Fruit fly (Drosophila melanogaster) whole organism, embryonic: ENCODE data around the gene CG15764.

Experiments
- Atf-2 ChIP-seq: fragments of 200-800 bp; sonication (Bioruptor generic); optimal IDR thresholded peaks from 2 replicates; lab custom pipeline; 2016; ENCODE audit warnings: missing biosample characterization, missing genetic modification characterization
- Atf3 ChIP-seq: fragments of 200-800 bp; sonication (Bioruptor generic); optimal IDR thresholded peaks from 3 replicates; lab custom pipeline; 2016; ENCODE audit warnings: missing biosample characterization, missing genetic modification characterization
- B-H1 ChIP-seq: fragments of 200-800 bp; sonication (Bioruptor generic); IDR thresholded peaks from 3 replicates; pipeline ENCODE4 v1.3.6; 2022; ENCODE audit warnings: missing biosample characterization, missing genetic modification characterization
- CG10565 ChIP-seq: fragments of 200-800 bp; sonication (Bioruptor generic); optimal IDR thresholded peaks from 3 replicates; lab custom pipeline; 2016; ENCODE audit warnings: missing biosample characterization, mild to moderate bottlenecking, missing genetic modification characterization
- CG10959 ChIP-seq: fragments of 200-800 bp; sonication (Bioruptor generic); IDR thresholded peaks from 2 replicates; pipeline ENCODE4 v1.3.6; 2022; ENCODE audit warnings: missing biosample characterization, missing genetic modification characterization
- CG11247 ChIP-seq: fragments of 200-800 bp; sonication (Bioruptor generic); IDR thresholded peaks from 2 replicates; pipeline ENCODE4 v1.3.6; 2022; ENCODE audit warnings: missing biosample characterization, missing genetic modification characterization
- CG12769 ChIP-seq: fragments of 200-800 bp; sonication (Bioruptor generic); optimal IDR thresholded peaks from 2 replicates; lab custom pipeline; 2019; ENCODE audit warnings: missing biosample characterization, mild to moderate bottlenecking, missing genetic modification characterization, moderate library complexity
- CG13296 ChIP-seq: fragments of 200-800 bp; sonication (Bioruptor generic); optimal IDR thresholded peaks from 3 replicates; lab custom pipeline; 2018; ENCODE audit warnings: missing biosample characterization, mild to moderate bottlenecking, missing genetic modification characterization
- CG14014 ChIP-seq: fragments of 200-800 bp; sonication (Bioruptor generic); IDR thresholded peaks from 2 replicates; pipeline ENCODE4 v1.3.6; 2022; ENCODE audit warnings: missing biosample characterization, missing genetic modification characterization
- CG14710 ChIP-seq: fragments of 200-800 bp; sonication (Bioruptor generic); optimal IDR thresholded peaks from 3 replicates; lab custom pipeline; 2019; ENCODE audit warnings: missing biosample characterization, mild to moderate bottlenecking, missing genetic modification characterization, moderate library complexity
- CG15601 ChIP-seq: fragments of 200-800 bp; sonication (Bioruptor generic); optimal IDR thresholded peaks from 3 replicates; lab custom pipeline; 2019; ENCODE audit warnings: missing biosample characterization, mild to moderate bottlenecking, missing genetic modification characterization, moderate library complexity
- CG17359 ChIP-seq: fragments of 200-800 bp; sonication (Bioruptor generic); optimal IDR thresholded peaks from 3 replicates; lab custom pipeline; 2018; ENCODE audit warnings: missing biosample characterization, mild to moderate bottlenecking, missing genetic modification characterization, moderate library complexity
- CG17802 ChIP-seq: fragments of 200-800 bp; sonication (Bioruptor generic); optimal IDR thresholded peaks from 2 replicates; lab custom pipeline; 2018; ENCODE audit warnings: missing biosample characterization, mild to moderate bottlenecking, missing genetic modification characterization, moderate library complexity
- CG18599 ChIP-seq: fragments of 200-800 bp; sonication (Bioruptor generic); optimal IDR thresholded peaks from 3 replicates; lab custom pipeline; 2017; ENCODE audit warnings: missing biosample characterization, missing genetic modification characterization, mild to moderate bottlenecking, moderate library complexity, missing genetic modification reagents
- CG2116 ChIP-seq: fragments of 200-800 bp; sonication (Bioruptor generic); optimal IDR thresholded peaks from 3 replicates; lab custom pipeline; 2018; ENCODE audit warnings: missing biosample characterization, mild to moderate bottlenecking, missing genetic modification characterization
- CG2712 ChIP-seq: fragments of 200-800 bp; optimal IDR thresholded peaks from 3 replicates; lab custom pipeline; 2019; ENCODE audit warnings: missing biosample characterization, mild to moderate bottlenecking, missing genetic modification characterization, moderate library complexity
- CG2889 ChIP-seq: fragments of 200-800 bp; sonication (Bioruptor generic); IDR thresholded peaks from 3 replicates; pipeline ENCODE4 v1.3.6; 2022; ENCODE audit warnings: missing biosample characterization, missing genetic modification characterization
- CG30431 ChIP-seq: fragments of 200-800 bp; sonication (Bioruptor generic); optimal IDR thresholded peaks from 2 replicates; lab custom pipeline; 2017; ENCODE audit warnings: missing biosample characterization, missing genetic modification characterization
- CG34224 ChIP-seq: fragments of 200-800 bp; sonication (Bioruptor generic); IDR thresholded peaks from 3 replicates; pipeline ENCODE4 v1.3.6; 2022; ENCODE audit warnings: missing biosample characterization, missing genetic modification characterization; ENCODE audit not compliant: partially characterized antibody
- CG34376 ChIP-seq: fragments of 200-800 bp; sonication (Bioruptor generic); optimal IDR thresholded peaks from 2 replicates; lab custom pipeline; 2018; ENCODE audit warnings: missing biosample characterization, mild to moderate bottlenecking, missing genetic modification characterization
- CG5180 ChIP-seq: fragments of 200-800 bp; sonication (Bioruptor generic); optimal IDR thresholded peaks from 3 replicates; lab custom pipeline; 2017; ENCODE audit warnings: missing biosample characterization, missing genetic modification characterization, mild to moderate bottlenecking, moderate library complexity, missing genetic modification reagents
- CG7556 ChIP-seq: fragments of 200-800 bp; sonication (Bioruptor generic); optimal IDR thresholded peaks from 2 replicates; lab custom pipeline; 2017; ENCODE audit warnings: missing biosample characterization, mild to moderate bottlenecking, missing genetic modification characterization
- D19B ChIP-seq: fragments of 200-800 bp; sonication (Bioruptor generic); optimal IDR thresholded peaks from 2 replicates; lab custom pipeline; 2017; ENCODE audit warnings: missing biosample characterization, mild to moderate bottlenecking, missing genetic modification characterization
- Dfd ChIP-seq, 2 experiments: fragments of >200 bp; optimal IDR thresholded peaks; 2 replicates each; lab custom pipeline; 2017; ENCODE audit warnings: missing biosample characterization in 2 of 2, missing genetic modification characterization in 2 of 2
- Dip2 ChIP-seq: fragments of 200-800 bp; sonication (Bioruptor generic); IDR thresholded peaks from 2 replicates; pipeline ENCODE4 v1.3.6; 2022; ENCODE audit warnings: missing biosample characterization, missing genetic modification characterization
- E2f1 ChIP-seq: fragments of 200-800 bp; sonication (Bioruptor generic); IDR thresholded peaks from 2 replicates; pipeline ENCODE4 v1.3.6; 2022; ENCODE audit warnings: missing biosample characterization, missing genetic modification characterization
- H15 ChIP-seq: fragments of 200-800 bp; sonication (Bioruptor generic); IDR thresholded peaks from 3 replicates; pipeline ENCODE4 v1.3.6; 2022; ENCODE audit warnings: missing biosample characterization, missing genetic modification characterization
- HLH54F ChIP-seq: fragments of 200-800 bp; sonication (Bioruptor generic); optimal IDR thresholded peaks from 3 replicates; lab custom pipeline; 2016; ENCODE audit warnings: missing biosample characterization, missing genetic modification characterization
- Nf-YB ChIP-seq: fragments of 200-800 bp; sonication (Bioruptor generic); optimal IDR thresholded peaks from 3 replicates; lab custom pipeline; 2019; ENCODE audit warnings: missing biosample characterization, mild to moderate bottlenecking, missing genetic modification characterization, moderate library complexity
- Nf-YC ChIP-seq: fragments of 200-800 bp; optimal IDR thresholded peaks from 3 replicates; lab custom pipeline; 2019; ENCODE audit warnings: missing biosample characterization, mild to moderate bottlenecking, missing genetic modification characterization, moderate library complexity
- NfI ChIP-seq: fragments of 200-800 bp; sonication (Bioruptor generic); optimal IDR thresholded peaks from 3 replicates; lab custom pipeline; 2018; ENCODE audit warnings: missing biosample characterization, mild to moderate bottlenecking, missing genetic modification characterization, moderate library complexity
- Trl ChIP-seq, 3 experiments: fragments of >200 bp in 2 of 3; fragments of 200-800 bp in 1 of 3; sonication (Bioruptor generic) in 1 of 3; optimal IDR thresholded peaks; 2 replicates in 1 of 3; 3 replicates in 2 of 3; lab custom pipeline; 2016 to 2017; ENCODE audit warnings: missing biosample characterization in 1 of 3, missing genetic modification characterization in 1 of 3
- Vsx1 ChIP-seq: fragments of 200-800 bp; sonication (Bioruptor generic); optimal IDR thresholded peaks from 2 replicates; lab custom pipeline; 2017; ENCODE audit warnings: missing biosample characterization, mild to moderate bottlenecking, missing genetic modification characterization, missing genetic modification reagents
- ab ChIP-seq: fragments of 200-800 bp; sonication (Bioruptor generic); optimal IDR thresholded peaks from 2 replicates; lab custom pipeline; 2016; ENCODE audit warnings: missing biosample characterization, missing genetic modification characterization
- corto ChIP-seq: fragments of 200-800 bp; sonication (Bioruptor generic); optimal IDR thresholded peaks from 2 replicates; lab custom pipeline; 2016; ENCODE audit warnings: missing biosample characterization, mild to moderate bottlenecking, missing genetic modification characterization, moderate library complexity
- dan ChIP-seq: fragments of 200-800 bp; sonication (Bioruptor generic); IDR thresholded peaks from 2 replicates; pipeline ENCODE4 v1.3.6; 2022; ENCODE audit warnings: missing biosample characterization, missing genetic modification characterization
- eve ChIP-seq, 2 experiments: fragments of >200 bp; optimal IDR thresholded peaks; 2 replicates each; lab custom pipeline; 2017; ENCODE audit warnings: missing biosample characterization in 2 of 2, missing genetic modification characterization in 2 of 2
- hb ChIP-seq: fragments of 200-800 bp; sonication (Bioruptor generic); IDR thresholded peaks from 3 replicates; pipeline ENCODE4 v1.3.6; 2022; ENCODE audit warnings: missing biosample characterization, missing genetic modification characterization; ENCODE audit not compliant: partially characterized antibody
- kni ChIP-seq: fragments of 200-800 bp; sonication (Bioruptor generic); optimal IDR thresholded peaks from 3 replicates; lab custom pipeline; 2017; ENCODE audit warnings: mild to moderate bottlenecking, missing biosample characterization, missing genetic modification reagents, missing genetic modification characterization
- mld ChIP-seq: fragments of 200-800 bp; sonication (Bioruptor generic); IDR thresholded peaks from 3 replicates; pipeline ENCODE4 v1.3.6; 2022; ENCODE audit warnings: missing biosample characterization, missing genetic modification characterization; ENCODE audit not compliant: partially characterized antibody
- nau ChIP-seq: fragments of 200-800 bp; sonication (Bioruptor generic); optimal IDR thresholded peaks from 3 replicates; lab custom pipeline; 2017; ENCODE audit warnings: missing biosample characterization, mild to moderate bottlenecking, missing genetic modification characterization, missing genetic modification reagents
- otp ChIP-seq: fragments of 200-800 bp; sonication (Bioruptor generic); IDR thresholded peaks from 3 replicates; pipeline ENCODE4, ENCODE4 v1.3.6; 2022; ENCODE audit warnings: missing biosample characterization, missing genetic modification characterization
- ranshi ChIP-seq: fragments of 200-800 bp; sonication (Bioruptor generic); IDR thresholded peaks from 2 replicates; pipeline ENCODE4 v1.3.6; 2022; ENCODE audit warnings: missing biosample characterization, missing genetic modification characterization
- stwl ChIP-seq: fragments of 200-800 bp; sonication (Bioruptor generic); optimal IDR thresholded peaks from 3 replicates; lab custom pipeline; 2018; ENCODE audit warnings: missing biosample characterization, mild to moderate bottlenecking, missing genetic modification characterization, moderate library complexity
- tgo ChIP-seq: fragments of 200-800 bp; sonication (Bioruptor generic); IDR thresholded peaks from 3 replicates; pipeline ENCODE4 v1.3.6; 2022; ENCODE audit warnings: missing biosample characterization, missing genetic modification characterization
- tin ChIP-seq: fragments of 200-800 bp; sonication (Bioruptor generic); optimal IDR thresholded peaks from 3 replicates; lab custom pipeline; 2016; ENCODE audit warnings: missing biosample characterization, missing genetic modification characterization
- twi ChIP-seq: fragments of 200-800 bp; optimal IDR thresholded peaks from 2 replicates; lab custom pipeline; 2019; ENCODE audit warnings: missing biosample characterization, mild to moderate bottlenecking, missing genetic modification characterization, moderate library complexity
- vvl ChIP-seq: fragments of 200-800 bp; sonication (Bioruptor generic); IDR thresholded peaks from 2 replicates; pipeline ENCODE4 v1.3.6; 2022; ENCODE audit warnings: missing biosample characterization, missing genetic modification characterization
- wor ChIP-seq: fragments of 200-800 bp; sonication (Bioruptor generic); IDR thresholded peaks from 2 replicates; pipeline ENCODE4 v1.3.6; 2022; ENCODE audit warnings: missing biosample characterization, missing genetic modification characterization

CG15764 gene

DNA sequence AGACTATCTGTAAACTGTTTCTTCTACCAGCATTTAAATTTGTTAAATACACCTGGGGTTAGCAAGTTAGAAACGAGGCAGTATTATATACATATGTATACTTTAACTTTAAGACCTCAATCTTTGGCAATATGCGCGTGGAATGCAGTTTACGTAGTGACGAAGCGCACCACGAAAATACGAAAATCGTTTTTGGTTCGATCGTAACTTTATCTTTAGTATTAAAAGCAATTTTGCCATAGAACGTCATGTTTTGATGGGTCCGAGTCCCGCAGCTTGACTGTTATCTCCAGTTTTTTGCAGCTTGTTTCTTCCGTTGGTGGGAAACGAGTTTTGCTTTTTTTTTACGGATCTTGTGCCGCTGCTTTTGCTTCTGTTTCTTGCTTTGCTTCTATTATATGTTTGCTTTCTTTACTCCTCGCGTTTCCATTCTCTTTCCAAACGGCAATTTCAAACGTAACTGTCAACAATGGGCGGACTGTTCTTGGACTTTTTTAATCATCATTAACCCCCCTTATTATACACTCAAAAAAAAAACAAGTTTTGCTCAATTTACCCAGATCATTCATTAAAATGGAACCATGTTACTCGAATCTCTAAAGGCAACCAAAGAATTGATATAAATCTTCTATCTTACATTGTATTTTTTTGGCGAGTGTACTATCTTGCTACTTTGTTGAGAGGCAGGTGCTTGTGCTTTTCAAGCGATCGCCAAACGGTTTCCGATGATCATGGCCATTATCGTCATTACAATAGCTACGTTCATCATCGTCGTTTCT is 23.0 kb downstream of the CG15764 start (continued):
- no peak for TF ChIP-seq Atf3 (GFP tag; lab: Kevin White, UChicago)
- TF ChIP-seq CG17802: peak; percentile 3
- TF ChIP-seq CG17359 (tag; lab: Kevin White, UChicago): peak; percentile 15
- TF ChIP-seq Vsx1 (GFP tag; lab: Kevin White, UChicago): no peak
- no peak for TF ChIP-seq CG2116 (GFP tag; lab: Kevin White, UChicago)
- no peak for TF ChIP-seq Nf-YB (GFP tag; lab: Kevin White, UChicago)
- peak; percentile 9 for TF ChIP-seq NfI (GFP tag; lab: Kevin White, UChicago)
- peak; percentile 17; the same call in 1 of the 2 replicates for TF ChIP-seq CG11247 (GFP tag; lab: Robert Waterston, UW)
- no peak for TF ChIP-seq eve (GFP tag; optimal IDR thresholded peaks at IDR 0.05; lab: Kevin White, UChicago)
- no peak for TF ChIP-seq CG2889 (GFP tag; lab: Robert Waterston, UW)
- TF ChIP-seq hb (GFP tag; lab: Robert Waterston, UW): no peak
- peak; percentile 38; the same call in 1 of the 2 replicates for TF ChIP-seq CG14014 (GFP tag; lab: Robert Waterston, UW)
- no peak for TF ChIP-seq kni (GFP tag; lab: Kevin White, UChicago)
- TF ChIP-seq Trl (optimal IDR thresholded peaks at IDR 0.05; lab: Kevin White, UChicago): no peak
- TF ChIP-seq Trl (GFP tag; optimal IDR thresholded peaks at IDR 0.05; lab: Kevin White, UChicago): no peak
- TF ChIP-seq E2f1 (GFP tag; lab: Robert Waterston, UW): no peak
- TF ChIP-seq CG10959 (GFP tag; lab: Robert Waterston, UW): no peak
- no peak for TF ChIP-seq stwl (tag; lab: Kevin White, UChicago)
- no peak for TF ChIP-seq ab (GFP tag; lab: Kevin White, UChicago)
- no peak for TF ChIP-seq wor (GFP tag; lab: Robert Waterston, UW)
- TF ChIP-seq CG7556 (GFP tag; lab: Kevin White, UChicago): peak; percentile 44
- peak; percentile 21 for TF ChIP-seq tin (GFP tag; lab: Kevin White, UChicago)
- TF ChIP-seq Atf-2 (GFP tag; lab: Kevin White, UChicago): peak; percentile 16
- no peak for TF ChIP-seq H15
- no peak for TF ChIP-seq mld (GFP tag; lab: Robert Waterston, UW)
- TF ChIP-seq Dip2: no peak
- peak; percentile 9 for TF ChIP-seq CG14710 (tag; lab: Kevin White, UChicago)
- TF ChIP-seq otp (GFP tag; lab: Robert Waterston, UW): no peak
- no peak for TF ChIP-seq Dfd (GFP tag; optimal IDR thresholded peaks at IDR 0.05; lab: Kevin White, UChicago)
- TF ChIP-seq CG30431 (GFP tag; lab: Kevin White, UChicago): no peak
- no peak for TF ChIP-seq tgo (GFP tag; lab: Robert Waterston, UW)
- TF ChIP-seq CG2712 (tag; lab: Kevin White, UChicago): peak; percentile 30
- TF ChIP-seq CG15601 (tag; lab: Kevin White, UChicago): no peak
- no peak for TF ChIP-seq CG34224
- no peak for TF ChIP-seq nau (GFP tag; lab: Kevin White, UChicago)
- TF ChIP-seq D19B: no peak
- peak; percentile 36 for TF ChIP-seq HLH54F
- TF ChIP-seq CG18599 (GFP tag; lab: Kevin White, UChicago): peak; percentile 62
- TF ChIP-seq CG10565: no peak
- TF ChIP-seq B-H1: no peak
- no peak for TF ChIP-seq Nf-YC (tag; lab: Kevin White, UChicago)
- peak; percentile 66; the same call in 1 of the 2 replicates for TF ChIP-seq vvl (GFP tag; lab: Robert Waterston, UW)
- peak; percentile 54 for TF ChIP-seq CG12769 (tag; lab: Kevin White, UChicago)
- peak; percentile 61 for TF ChIP-seq ranshi (GFP tag; lab: Robert Waterston, UW)
- TF ChIP-seq CG34376 (GFP tag; lab: Kevin White, UChicago): no peak
- no peak for TF ChIP-seq CG5180
- no peak for TF ChIP-seq twi
- TF ChIP-seq CG13296 (GFP tag; lab: Kevin White, UChicago): no peak
- TF ChIP-seq corto: no peak
- TF ChIP-seq dan: no peak
